Fruit fly (Drosophila melanogaster): ENCODE data around the gene CG6230.
A peak's percentile ranks its signal among the peaks of the same experiment; 100 is the strongest.

CG6230 gene

DNA sequence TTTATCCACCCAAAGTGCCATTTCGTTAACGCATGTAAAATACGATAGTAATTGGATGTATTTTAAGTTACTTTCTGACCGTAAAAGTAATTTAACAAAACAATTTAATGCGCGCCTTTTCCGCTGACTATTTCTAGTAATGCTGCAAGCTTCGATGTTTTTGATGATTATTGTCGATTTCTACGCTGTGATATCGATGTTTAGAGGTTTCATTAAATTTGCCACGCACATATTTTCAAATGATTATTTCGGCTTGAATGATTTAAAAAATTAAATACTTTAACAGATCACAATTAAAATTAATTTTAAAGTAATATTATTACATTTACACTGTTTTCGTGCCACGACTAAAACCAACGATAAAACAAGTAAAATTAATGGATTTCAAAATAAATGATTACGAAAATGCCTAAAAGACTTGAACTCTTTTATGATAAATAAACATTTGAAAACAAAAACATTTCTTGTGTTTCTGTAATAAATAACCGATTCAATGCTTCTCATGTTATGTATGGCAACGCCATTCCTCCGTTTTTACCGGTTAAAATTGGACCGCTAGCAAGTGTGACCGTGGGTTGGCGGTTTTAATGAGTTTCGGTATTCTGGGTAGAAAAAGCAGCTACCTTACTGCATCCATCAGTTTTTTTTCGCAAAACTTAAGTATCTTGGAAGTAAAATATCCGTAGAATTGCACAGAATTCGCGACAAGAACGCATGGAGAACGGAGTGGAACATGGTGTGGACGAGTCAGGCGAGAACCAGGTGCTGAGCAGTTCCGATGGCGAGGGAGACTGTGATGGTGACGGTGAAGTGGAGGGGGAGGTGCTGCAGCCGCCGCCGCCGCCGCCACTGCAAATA lies 10.3 kb upstream of the CG6230 start, which contains the start of the genes RfC38 and CG4751:
Gene RfC38, minus strand, starts transcription at position 495 of the 858 bp plus-strand sequence.
Gene CG4751, plus strand, starts transcription at position 587 of the 858 bp plus-strand sequence.
- no peak for TF ChIP-seq CG15336 (GFP tag; IDR thresholded peaks at IDR 0.05)
- no peak for TF ChIP-seq fd59A (GFP tag; optimal IDR thresholded peaks at IDR 0.05)
- TF ChIP-seq cyc (GFP tag; optimal IDR thresholded peaks at IDR 0.05): no peak
- no peak for TF ChIP-seq CG7368 (GFP tag; optimal IDR thresholded peaks at IDR 0.05)
- TF ChIP-seq CG31627 (GFP tag; optimal IDR thresholded peaks at IDR 0.05): peak; percentile 3
- no peak for TF ChIP-seq Hr39 (GFP tag; optimal IDR thresholded peaks at IDR 0.05)
- no peak for TF ChIP-seq CG3919 (GFP tag; optimal IDR thresholded peaks at IDR 0.05)
- peak; percentile 1 for TF ChIP-seq esn (GFP tag; optimal IDR thresholded peaks at IDR 0.05)
- no peak for TF ChIP-seq CG8632 (GFP tag; optimal IDR thresholded peaks at IDR 0.05)
- no peak for TF ChIP-seq acj6 (GFP tag; optimal IDR thresholded peaks at IDR 0.05)
- no peak for TF ChIP-seq pdm3 (GFP tag; optimal IDR thresholded peaks at IDR 0.05)
- 0 out of 3 replicates have a peak, but pooled peaks have one; percentile 43 for TF ChIP-seq eg (GFP tag; IDR thresholded peaks at IDR 0.05)
- TF ChIP-seq CG6163 (GFP tag; IDR thresholded peaks at IDR 0.05): 0 out of 3 replicates have a peak, but pooled peaks have one; percentile 33

DNA sequence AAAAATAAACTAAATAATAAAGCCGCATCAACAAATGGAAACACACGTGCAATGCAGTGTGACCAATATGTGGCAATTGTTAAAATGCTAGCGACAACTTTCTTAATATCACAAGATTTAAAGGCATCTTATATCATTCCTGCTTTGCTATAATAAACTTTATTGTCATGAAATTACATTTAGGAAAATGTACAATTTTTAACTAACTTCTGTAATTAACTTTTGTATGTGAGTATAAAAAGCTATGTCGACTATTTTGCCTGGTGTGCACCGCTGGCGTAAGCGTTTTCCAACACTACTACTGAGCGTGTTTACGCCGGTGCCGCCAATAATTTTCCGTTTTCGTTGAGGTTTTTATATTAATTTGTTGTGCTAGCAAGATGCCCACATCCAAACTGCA lies 3.4 kb upstream of the CG6230 start, which contains the start of the genes Csl4 and Nup160:
Gene Csl4, minus strand, starts transcription at position 69 of the 400 bp plus-strand sequence.
Gene Nup160, plus strand, starts transcription at position 279 of the 400 bp plus-strand sequence.
- TF ChIP-seq dsx (GFP tag; optimal IDR thresholded peaks at IDR 0.05; ENCODE audit: poor library complexity, severe bottlenecking): no peak
- 0 out of 2 replicates have a peak, but pooled peaks have one; percentile 48 for TF ChIP-seq CG11294 (GFP tag; IDR thresholded peaks at IDR 0.05)
- peak; percentile 72 for TF ChIP-seq CG34406 (GFP tag; optimal IDR thresholded peaks at IDR 0.05)
- TF ChIP-seq CG3032 (tag; optimal IDR thresholded peaks at IDR 0.05): no peak
- peak; percentile 70 for TF ChIP-seq CG6792 (GFP tag; optimal IDR thresholded peaks at IDR 0.05)
- no peak for TF ChIP-seq net (GFP tag; optimal IDR thresholded peaks at IDR 0.05)
- no peak for TF ChIP-seq CG8119 (GFP tag; IDR thresholded peaks at IDR 0.05)
- TF ChIP-seq topi (GFP tag; optimal IDR thresholded peaks at IDR 0.05): peak; percentile 84
- TF ChIP-seq esn (GFP tag; optimal IDR thresholded peaks at IDR 0.05): peak; percentile 87
- TF ChIP-seq CG31627 (GFP tag; optimal IDR thresholded peaks at IDR 0.05): peak; percentile 87
- no peak for TF ChIP-seq Ets21C (GFP tag; optimal IDR thresholded peaks at IDR 0.05)
- TF ChIP-seq CG8319 (GFP tag; optimal IDR thresholded peaks at IDR 0.05): peak; percentile 67
- peak; percentile 68 for TF ChIP-seq CG1621 (tag; optimal IDR thresholded peaks at IDR 0.05)
- TF ChIP-seq CG6163 (GFP tag; IDR thresholded peaks at IDR 0.05): peak; percentile 63; the same call in 1 of the 3 replicates
- no peak for TF ChIP-seq Smox (GFP tag; optimal IDR thresholded peaks at IDR 0.05)
- no peak for TF ChIP-seq svp (GFP tag)
- peak; percentile 62 for TF ChIP-seq Hr38 (GFP tag; optimal IDR thresholded peaks at IDR 0.05)
- peak; percentile 51 for TF ChIP-seq CG11902 (GFP tag; optimal IDR thresholded peaks at IDR 0.05)
- peak; percentile 50 for TF ChIP-seq Sox15 (GFP tag; optimal IDR thresholded peaks at IDR 0.05)
- TF ChIP-seq salr (GFP tag; optimal IDR thresholded peaks at IDR 0.05): no peak
- no peak for TF ChIP-seq vri (GFP tag; optimal IDR thresholded peaks at IDR 0.05)
- peak; percentile 81 for TF ChIP-seq achi (GFP tag; optimal IDR thresholded peaks at IDR 0.05)
- TF ChIP-seq cyc (GFP tag; optimal IDR thresholded peaks at IDR 0.05): peak; percentile 84
- TF ChIP-seq CG6808 (GFP tag; optimal IDR thresholded peaks at IDR 0.05): no peak
- TF ChIP-seq lz (GFP tag; optimal IDR thresholded peaks at IDR 0.05): peak; percentile 86
- TF ChIP-seq CG11762 (GFP tag; optimal IDR thresholded peaks at IDR 0.05; ENCODE audit: insufficient read depth): peak; percentile 58
- peak; percentile 59 for TF ChIP-seq CG15336 (GFP tag; IDR thresholded peaks at IDR 0.05)
- TF ChIP-seq Hr39 (GFP tag; optimal IDR thresholded peaks at IDR 0.05): peak; percentile 88
- peak; percentile 31 for TF ChIP-seq Eip93F (GFP tag; optimal IDR thresholded peaks at IDR 0.05)

dm6 chr2L:11121614-11122013 lies 1.5 kb upstream of the CG6230 start, which contains the start of gene Dnaaf4:
TSS of gene Dnaaf4 (minus strand) at chr2L:11121714.
- TF ChIP-seq CG15336 (GFP tag; IDR thresholded peaks at IDR 0.05) (no peak), CG3919 (GFP tag; optimal IDR thresholded peaks at IDR 0.05) (no peak), CG6163 (GFP tag; IDR thresholded peaks at IDR 0.05) (no peak), cyc (GFP tag; optimal IDR thresholded peaks at IDR 0.05) (no peak), OdsH (GFP tag; optimal IDR thresholded peaks at IDR 0.05) (no peak), pdm3 (GFP tag; optimal IDR thresholded peaks at IDR 0.05) (no peak), Blimp-1 (GFP tag; optimal IDR thresholded peaks at IDR 0.05) (no peak), Eip93F (GFP tag; optimal IDR thresholded peaks at IDR 0.05) (no peak), svp (GFP tag) (no peak), fd59A (GFP tag; optimal IDR thresholded peaks at IDR 0.05) (no peak), Ets21C (GFP tag; optimal IDR thresholded peaks at IDR 0.05) (no peak)

All from whole organism, prepupa.